Worm (Caenorhabditis elegans): ENCODE results near the gene C06C6.7.

C06C6.7 gene

ce11 chrV:16042743-16043014 lies 50.7 kb downstream of the C06C6.7 start:
- TF ChIP-seq zip-8 (tag; optimal IDR thresholded peaks at IDR 0.05) (peak; percentile 24), flh-1 (GFP tag; optimal IDR thresholded peaks at IDR 0.05) (no peak), ceh-39 (tag; optimal IDR thresholded peaks at IDR 0.05) (no peak), unc-62 (GFP tag; optimal IDR thresholded peaks at IDR 0.05) (no peak), sem-2 (GFP tag; optimal IDR thresholded peaks at IDR 0.05) (peak; percentile 9), blmp-1 (tag; optimal IDR thresholded peaks at IDR 0.05) (no peak), lin-13 (tag; optimal IDR thresholded peaks at IDR 0.05) (no peak)

- no peak for TF ChIP-seq unc-62 (GFP tag; optimal IDR thresholded peaks at IDR 0.05)
- no peak for TF ChIP-seq nhr-28 (tag; optimal IDR thresholded peaks at IDR 0.05)
- no peak for TF ChIP-seq drap-1 (GFP tag; optimal IDR thresholded peaks at IDR 0.05)
- TF ChIP-seq ztf-11 (tag; optimal IDR thresholded peaks at IDR 0.05) = no peak
- no peak for TF ChIP-seq ces-1 (GFP tag; optimal IDR thresholded peaks at IDR 0.05)
- TF ChIP-seq elt-1 (tag; optimal IDR thresholded peaks at IDR 0.05; ENCODE audit: borderline replicate concordance, insufficient read depth) = no peak
- no peak for TF ChIP-seq blmp-1 (tag; optimal IDR thresholded peaks at IDR 0.05)
Observed at ce11 chrV:16043686-16044085, 51.7 kb downstream of the C06C6.7 start.
